Worm (Caenorhabditis elegans): Measurements from ENCODE around the gene ech-8.

Gene ech-8

ce11 chrIV:10281482-10281881, 42.5 kb upstream of the ech-8 start, which contains the start of gene thk-1:
thk-1 (minus strand) TSS chrIV:10281582.
- TF ChIP-seq ahr-1 (tag; optimal IDR thresholded peaks at IDR 0.05), result no peak
- no peak for TF ChIP-seq sox-2 (GFP tag; IDR thresholded peaks at IDR 0.05)
- TF ChIP-seq hlh-8 (tag; optimal IDR thresholded peaks at IDR 0.05), result no peak
- TF ChIP-seq gmeb-2 (tag; optimal IDR thresholded peaks at IDR 0.05), result no peak
- no peak for TF ChIP-seq K02D7.2 (tag; optimal IDR thresholded peaks at IDR 0.05)
- TF ChIP-seq unc-86 (tag; optimal IDR thresholded peaks at IDR 0.05), result no peak
- TF ChIP-seq ceh-48 (tag; optimal IDR thresholded peaks at IDR 0.05), result no peak
- no peak for TF ChIP-seq unc-55 (GFP tag; optimal IDR thresholded peaks at IDR 0.05)
- TF ChIP-seq pag-3 (tag; optimal IDR thresholded peaks at IDR 0.05; ENCODE audit: borderline replicate concordance), result no peak
- no peak for TF ChIP-seq fkh-10 (GFP tag; optimal IDR thresholded peaks at IDR 0.05)
- TF ChIP-seq che-1 (tag; optimal IDR thresholded peaks at IDR 0.05), result no peak
- TF ChIP-seq ceh-30 (tag; optimal IDR thresholded peaks at IDR 0.05), result no peak
- TF ChIP-seq lim-6 (tag; optimal IDR thresholded peaks at IDR 0.05), result no peak
- no peak for TF ChIP-seq C08G9.2 (tag; optimal IDR thresholded peaks at IDR 0.05)
- no peak for TF ChIP-seq pros-1 (tag; optimal IDR thresholded peaks at IDR 0.05)
- TF ChIP-seq pax-1 (tag; optimal IDR thresholded peaks at IDR 0.05), result no peak
- TF ChIP-seq ttx-3 (tag; optimal IDR thresholded peaks at IDR 0.05), result no peak

ce11 chrIV:10277716-10278115, 38.7 kb upstream of the ech-8 start, which contains the start of gene Y43C5A.4:
Y43C5A.4 (plus strand) TSS chrIV:10278016.
- TF ChIP-seq unc-86 (tag; optimal IDR thresholded peaks at IDR 0.05) (no peak), K02D7.2 (tag; optimal IDR thresholded peaks at IDR 0.05) (no peak), pax-1 (tag; optimal IDR thresholded peaks at IDR 0.05) (no peak), ceh-48 (tag; optimal IDR thresholded peaks at IDR 0.05) (no peak), fkh-10 (GFP tag; optimal IDR thresholded peaks at IDR 0.05) (no peak), pha-4 (tag; optimal IDR thresholded peaks at IDR 0.05) (no peak)

- TF ChIP-seq ceh-6 (GFP tag; optimal IDR thresholded peaks at IDR 0.05) (no peak), pros-1 (tag; optimal IDR thresholded peaks at IDR 0.05) (no peak), ceh-48 (tag; optimal IDR thresholded peaks at IDR 0.05) (no peak), fkh-6 (tag; optimal IDR thresholded peaks at IDR 0.05) (no peak), unc-3 (GFP tag; conservative IDR thresholded peaks at IDR 0.05) (no peak), unc-3 (tag; optimal IDR thresholded peaks at IDR 0.05) (no peak), unc-55 (GFP tag; optimal IDR thresholded peaks at IDR 0.05) (no peak), Y22D7AL.16 (tag; optimal IDR thresholded peaks at IDR 0.05) (no peak), C08G9.2 (tag; optimal IDR thresholded peaks at IDR 0.05) (no peak), tbx-7 (tag; optimal IDR thresholded peaks at IDR 0.05) (no peak), pag-3 (tag; optimal IDR thresholded peaks at IDR 0.05; ENCODE audit: borderline replicate concordance) (no peak), zip-5 (tag; optimal IDR thresholded peaks at IDR 0.05) (no peak), pha-4 (tag; optimal IDR thresholded peaks at IDR 0.05) (no peak), ceh-24 (tag; optimal IDR thresholded peaks at IDR 0.05) (no peak), npax-4 (tag; optimal IDR thresholded peaks at IDR 0.05) (no peak), tbx-2 (tag; optimal IDR thresholded peaks at IDR 0.05) (no peak)
These were observed 38.0 kb upstream of the ech-8 start, which contains the start of gene Y43C5A.7 for ce11 chrIV:10276960-10277359. Y43C5A.7 (plus strand) TSS chrIV:10277260.

- TF ChIP-seq ceh-34 (tag; optimal IDR thresholded peaks at IDR 0.05) (no peak), C08G9.2 (tag; optimal IDR thresholded peaks at IDR 0.05) (no peak), sdc-2 (tag; optimal IDR thresholded peaks at IDR 0.05) (no peak), ceh-9 (tag; optimal IDR thresholded peaks at IDR 0.05) (no peak), ceh-14 (tag; optimal IDR thresholded peaks at IDR 0.05) (no peak), che-1 (tag; optimal IDR thresholded peaks at IDR 0.05) (no peak), ceh-45 (GFP tag; IDR thresholded peaks at IDR 0.05) (no peak), ahr-1 (tag; optimal IDR thresholded peaks at IDR 0.05) (no peak), madf-2 (tag; optimal IDR thresholded peaks at IDR 0.05) (no peak), odd-2 (tag; optimal IDR thresholded peaks at IDR 0.05) (no peak), dmd-4 (tag; optimal IDR thresholded peaks at IDR 0.05; ENCODE audit: borderline replicate concordance) (no peak), ama-1 (optimal IDR thresholded peaks at IDR 0.05) (no peak), gmeb-2 (tag; optimal IDR thresholded peaks at IDR 0.05) (no peak), unc-42 (tag; optimal IDR thresholded peaks at IDR 0.05) (no peak), pha-2 (tag; optimal IDR thresholded peaks at IDR 0.05) (no peak), pat-9 (tag; optimal IDR thresholded peaks at IDR 0.05) (no peak), ceh-19 (GFP tag; optimal IDR thresholded peaks at IDR 0.05) (no peak), ceh-30 (tag; optimal IDR thresholded peaks at IDR 0.05) (no peak)
These were observed 36.1 kb upstream of the ech-8 start for ce11 chrIV:10275050-10275449.
